Fruit fly (Drosophila melanogaster) whole organism, embryonic: Measurements from ENCODE around the gene Takl2.

Experiments used
- Awh ChIP-seq: fragments of 200-800 bp; sonication (Bioruptor generic); IDR thresholded peaks from 2 replicates; pipeline ENCODE4, ENCODE4 v1.3.6; 2022; ENCODE audit warnings: missing biosample characterization, missing genetic modification characterization
- BEAF-32 ChIP-seq: fragments of 200-800 bp; sonication (Bioruptor generic); optimal IDR thresholded peaks from 3 replicates; lab custom pipeline; 2017; ENCODE audit warnings: missing biosample characterization, missing genetic modification characterization, mild to moderate bottlenecking, moderate library complexity, missing genetic modification reagents
- CG11398 ChIP-seq: fragments of 200-800 bp; sonication (Bioruptor generic); optimal IDR thresholded peaks from 2 replicates; lab custom pipeline; 2016; ENCODE audit warnings: missing biosample characterization, missing genetic modification characterization
- CG1602 ChIP-seq: fragments of 200-800 bp; sonication (Bioruptor generic); optimal IDR thresholded peaks from 3 replicates; lab custom pipeline; 2016; ENCODE audit warnings: missing biosample characterization, missing genetic modification characterization
- CG17328 ChIP-seq: fragments of 200-800 bp; sonication (Bioruptor generic); IDR thresholded peaks from 2 replicates; pipeline ENCODE4 v1.3.6; 2022; ENCODE audit warnings: missing biosample characterization, missing genetic modification characterization
- CG17361 ChIP-seq: fragments of 200-800 bp; sonication (Bioruptor generic); IDR thresholded peaks from 3 replicates; pipeline ENCODE4 v1.3.6; 2022; ENCODE audit warnings: missing biosample characterization, missing genetic modification characterization
- CG18764 ChIP-seq: fragments of 200-800 bp; sonication (Bioruptor generic); optimal IDR thresholded peaks from 3 replicates; lab custom pipeline; 2016; ENCODE audit warnings: missing biosample characterization, missing genetic modification characterization
- CG31388 ChIP-seq: fragments of 200-800 bp; sonication (Bioruptor generic); optimal IDR thresholded peaks from 2 replicates; lab custom pipeline; 2016; ENCODE audit warnings: missing biosample characterization, missing genetic modification characterization
- CG3726 ChIP-seq: fragments of 200-800 bp; sonication (Bioruptor generic); IDR thresholded peaks from 3 replicates; pipeline ENCODE4, ENCODE4 v1.3.6; 2022; ENCODE audit warnings: missing biosample characterization, missing genetic modification characterization
- CG3995 ChIP-seq: fragments of 200-800 bp; sonication (Bioruptor generic); optimal IDR thresholded peaks from 3 replicates; lab custom pipeline; 2016; ENCODE audit warnings: missing biosample characterization, missing genetic modification characterization
- CG6689 ChIP-seq: fragments of 200-800 bp; sonication (Bioruptor generic); IDR thresholded peaks from 2 replicates; pipeline ENCODE4 v1.3.6; 2022; ENCODE audit warnings: missing biosample characterization, missing genetic modification characterization
- CG6813 ChIP-seq: fragments of 200-800 bp; sonication (Bioruptor generic); optimal IDR thresholded peaks from 2 replicates; lab custom pipeline; 2017; ENCODE audit warnings: missing biosample characterization, missing genetic modification characterization, mild to moderate bottlenecking, moderate library complexity, missing genetic modification reagents
- CG7372 ChIP-seq: fragments of 200-800 bp; sonication (Bioruptor generic); IDR thresholded peaks from 2 replicates; pipeline ENCODE4 v1.3.6; 2022; ENCODE audit warnings: missing biosample characterization, missing genetic modification characterization
- CG7786 ChIP-seq: fragments of 200-800 bp; sonication (Bioruptor generic); optimal IDR thresholded peaks from 2 replicates; lab custom pipeline; 2016; ENCODE audit warnings: missing biosample characterization, missing genetic modification characterization
- CG7928 ChIP-seq: fragments of 200-800 bp; sonication (Bioruptor generic); optimal IDR thresholded peaks from 2 replicates; lab custom pipeline; 2017; ENCODE audit warnings: missing biosample characterization, mild to moderate bottlenecking, missing genetic modification characterization
- CG8089 ChIP-seq: fragments of 200-800 bp; sonication (Bioruptor generic); optimal IDR thresholded peaks from 3 replicates; lab custom pipeline; 2016; ENCODE audit warnings: missing biosample characterization, missing genetic modification characterization
- CG9876 ChIP-seq: fragments of 200-800 bp; sonication (Bioruptor generic); optimal IDR thresholded peaks from 2 replicates; lab custom pipeline; 2016; ENCODE audit warnings: missing biosample characterization, missing genetic modification characterization
- Dek ChIP-seq: fragments of 200-800 bp; sonication (Bioruptor generic); optimal IDR thresholded peaks from 3 replicates; lab custom pipeline; 2019; ENCODE audit warnings: missing biosample characterization, mild to moderate bottlenecking, missing genetic modification characterization, moderate library complexity
- Dip3 ChIP-seq: fragments of 200-800 bp; sonication (Bioruptor generic); optimal IDR thresholded peaks from 3 replicates; lab custom pipeline; 2016; ENCODE audit warnings: missing biosample characterization, missing genetic modification characterization
- Fer3 ChIP-seq: fragments of 200-800 bp; sonication (Bioruptor generic); optimal IDR thresholded peaks from 2 replicates; lab custom pipeline; 2018; ENCODE audit warnings: missing biosample characterization, mild to moderate bottlenecking, missing genetic modification characterization, moderate library complexity
- HLH54F ChIP-seq: fragments of 200-800 bp; sonication (Bioruptor generic); optimal IDR thresholded peaks from 3 replicates; lab custom pipeline; 2016; ENCODE audit warnings: missing biosample characterization, missing genetic modification characterization
- Hand ChIP-seq: fragments of 200-800 bp; sonication (Bioruptor generic); optimal IDR thresholded peaks from 2 replicates; lab custom pipeline; 2017; ENCODE audit warnings: mild to moderate bottlenecking, missing biosample characterization, missing genetic modification reagents, missing genetic modification characterization
- Hmr ChIP-seq: fragments of 200-800 bp; sonication (Bioruptor generic); optimal IDR thresholded peaks from 3 replicates; lab custom pipeline; 2017; ENCODE audit warnings: mild to moderate bottlenecking, missing biosample characterization, missing genetic modification reagents, missing genetic modification characterization
- Myb ChIP-seq: fragments of 200-800 bp; sonication (Bioruptor generic); optimal IDR thresholded peaks from 2 replicates; lab custom pipeline; 2016; ENCODE audit warnings: missing biosample characterization, missing genetic modification characterization
- Nf-YB ChIP-seq: fragments of 200-800 bp; sonication (Bioruptor generic); optimal IDR thresholded peaks from 3 replicates; lab custom pipeline; 2019; ENCODE audit warnings: missing biosample characterization, mild to moderate bottlenecking, missing genetic modification characterization, moderate library complexity
- Oli ChIP-seq: fragments of 200-800 bp; sonication (Bioruptor generic); optimal IDR thresholded peaks from 2 replicates; lab custom pipeline; 2018; ENCODE audit warnings: missing biosample characterization, mild to moderate bottlenecking, missing genetic modification characterization, moderate library complexity
- Side ChIP-seq: fragments of 200-800 bp; sonication (Bioruptor generic); optimal IDR thresholded peaks from 2 replicates; lab custom pipeline; 2016; ENCODE audit warnings: missing biosample characterization, missing genetic modification characterization
- YL-1 ChIP-seq: fragments of 200-800 bp; sonication (Bioruptor generic); optimal IDR thresholded peaks from 3 replicates; lab custom pipeline; 2017; ENCODE audit warnings: missing biosample characterization, mild to moderate bottlenecking, missing genetic modification characterization
- abd-A ChIP-seq: fragments of 200-800 bp; sonication (Bioruptor generic); optimal IDR thresholded peaks from 3 replicates; lab custom pipeline; 2019; ENCODE audit warnings: missing biosample characterization, mild to moderate bottlenecking, missing genetic modification characterization, moderate library complexity
- bsh ChIP-seq, 2 experiments: fragments of 200-800 bp; sonication (Bioruptor generic); optimal IDR thresholded peaks; 2 replicates each; lab custom pipeline; 2017 to 2018; ENCODE audit warnings: mild to moderate bottlenecking in 2 of 2, missing biosample characterization in 2 of 2, missing genetic modification characterization in 2 of 2, moderate library complexity in 1 of 2
- chif ChIP-seq, 2 experiments: fragments of 200-800 bp; sonication (Bioruptor generic); optimal IDR thresholded peaks; 3 replicates each; lab custom pipeline; 2016; ENCODE audit warnings: missing biosample characterization in 2 of 2, missing genetic modification characterization in 2 of 2
- danr ChIP-seq: fragments of 200-800 bp; sonication (Bioruptor generic); IDR thresholded peaks from 2 replicates; pipeline ENCODE4 v1.3.6; 2022; ENCODE audit warnings: missing biosample characterization, missing genetic modification characterization
- exex ChIP-seq: fragments of 200-800 bp; sonication (Bioruptor generic); optimal IDR thresholded peaks from 4 replicates; lab custom pipeline; 2018; ENCODE audit warnings: missing biosample characterization, mild to moderate bottlenecking, missing genetic modification characterization, moderate library complexity
- gce ChIP-seq: fragments of 200-800 bp; sonication (Bioruptor generic); IDR thresholded peaks from 3 replicates; pipeline ENCODE4 v1.3.6; 2022; ENCODE audit warnings: missing biosample characterization, missing genetic modification characterization
- gem ChIP-seq: fragments of 200-800 bp; sonication (Bioruptor generic); optimal IDR thresholded peaks from 2 replicates; lab custom pipeline; 2019; ENCODE audit warnings: missing biosample characterization, mild to moderate bottlenecking, missing genetic modification characterization, moderate library complexity
- hb ChIP-seq: fragments of 200-800 bp; sonication (Bioruptor generic); IDR thresholded peaks from 3 replicates; pipeline ENCODE4 v1.3.6; 2022; ENCODE audit warnings: missing biosample characterization, missing genetic modification characterization; ENCODE audit not compliant: partially characterized antibody
- hbn ChIP-seq: fragments of 200-800 bp; sonication (Bioruptor generic); IDR thresholded peaks from 2 replicates; pipeline ENCODE4 v1.3.6; 2022; ENCODE audit warnings: missing biosample characterization, missing genetic modification characterization; ENCODE audit not compliant: partially characterized antibody
- ind ChIP-seq: fragments of 200-800 bp; sonication (Bioruptor generic); optimal IDR thresholded peaks from 3 replicates; lab custom pipeline; 2016; ENCODE audit warnings: missing biosample characterization, missing genetic modification characterization
- jing ChIP-seq: fragments of 200-800 bp; sonication (Bioruptor generic); optimal IDR thresholded peaks from 2 replicates; lab custom pipeline; 2018; ENCODE audit warnings: missing biosample characterization, mild to moderate bottlenecking, missing genetic modification characterization
- kah ChIP-seq: fragments of 200-800 bp; sonication (Bioruptor generic); optimal IDR thresholded peaks from 2 replicates; lab custom pipeline; 2018; ENCODE audit warnings: missing biosample characterization, mild to moderate bottlenecking, missing genetic modification characterization
- ken ChIP-seq: fragments of 200-800 bp; sonication (Bioruptor generic); IDR thresholded peaks from 3 replicates; pipeline ENCODE4 v1.3.6; 2022; ENCODE audit warnings: missing biosample characterization, missing genetic modification characterization
- klu ChIP-seq: fragments of 200-800 bp; sonication (Bioruptor generic); IDR thresholded peaks from 2 replicates; pipeline ENCODE4 v1.3.6; 2022; ENCODE audit warnings: missing biosample characterization, missing genetic modification characterization
- rib ChIP-seq: fragments of 200-800 bp; sonication (Bioruptor generic); IDR thresholded peaks from 2 replicates; pipeline ENCODE4 v1.3.6; 2022; ENCODE audit warnings: missing biosample characterization, missing genetic modification characterization
- slbo ChIP-seq: fragments of 200-800 bp; sonication (Bioruptor generic); IDR thresholded peaks from 2 replicates; pipeline ENCODE4 v1.3.6; 2022; ENCODE audit warnings: missing biosample characterization, missing genetic modification characterization
- sna ChIP-seq: fragments of 200-800 bp; sonication (Bioruptor generic); IDR thresholded peaks from 2 replicates; pipeline ENCODE4 v1.3.6; 2022; ENCODE audit warnings: missing biosample characterization, missing genetic modification characterization; ENCODE audit not compliant: partially characterized antibody
- tll ChIP-seq, 2 experiments: fragments of 200-800 bp in 1 of 2; fragments of >200 bp in 1 of 2; sonication (Bioruptor generic) in 1 of 2; optimal IDR thresholded peaks; 2 replicates each; lab custom pipeline; 2017 to 2019; ENCODE audit warnings: missing biosample characterization in 2 of 2, missing genetic modification characterization in 2 of 2, mild to moderate bottlenecking in 1 of 2, moderate library complexity in 1 of 2
- tup ChIP-seq: fragments of 200-800 bp; sonication (Bioruptor generic); optimal IDR thresholded peaks from 2 replicates; lab custom pipeline; 2016; ENCODE audit warnings: missing biosample characterization, mild to moderate bottlenecking, missing genetic modification characterization, moderate library complexity
- unpg ChIP-seq: fragments of 200-800 bp; sonication (Bioruptor generic); optimal IDR thresholded peaks from 3 replicates; lab custom pipeline; 2018; ENCODE audit warnings: missing biosample characterization, mild to moderate bottlenecking, missing genetic modification characterization, moderate library complexity
- zfh1 ChIP-seq: fragments of 200-800 bp; sonication (Bioruptor generic); IDR thresholded peaks from 3 replicates; pipeline ENCODE4 v1.3.6; 2022; ENCODE audit warnings: missing biosample characterization, missing genetic modification characterization
- zfh2 ChIP-seq: fragments of 200-800 bp; sonication (Bioruptor generic); optimal IDR thresholded peaks from 2 replicates; lab custom pipeline; 2016; ENCODE audit warnings: missing biosample characterization, missing genetic modification characterization

Gene Takl2

DNA sequence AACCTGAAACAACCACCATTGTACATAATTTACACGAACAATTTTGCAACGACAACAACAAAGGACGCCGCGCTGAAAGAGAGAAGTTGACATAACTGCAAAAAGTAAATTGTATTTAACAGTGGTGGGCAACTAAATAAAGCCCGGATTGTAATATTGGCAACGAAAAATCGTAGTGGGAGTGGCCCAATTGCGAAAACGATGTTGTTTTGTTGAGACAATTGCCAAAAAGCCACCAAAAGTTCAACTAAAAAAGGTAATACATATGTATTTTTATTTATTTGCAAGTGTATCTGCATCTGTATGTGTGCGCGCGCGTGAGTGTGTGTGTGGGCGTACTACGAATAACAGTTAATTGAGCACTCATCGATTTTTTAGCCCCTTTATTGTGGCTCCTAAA is 17.5 kb upstream of the Takl2 start (continued):
- TF ChIP-seq bsh (GFP tag; optimal IDR thresholded peaks at IDR 0.05; lab: Kevin White, UChicago) (no peak), unpg (peak; percentile 2), CG11398 (GFP tag; lab: Kevin White, UChicago) (no peak), CG18764 (GFP tag; lab: Kevin White, UChicago) (no peak), exex (no peak), zfh2 (no peak), CG9876 (GFP tag; lab: Kevin White, UChicago) (no peak), Side (GFP tag; lab: Kevin White, UChicago) (no peak), CG17361 (GFP tag; lab: Robert Waterston, UW) (no peak), ind (GFP tag; lab: Kevin White, UChicago) (no peak), gem (tag; lab: Kevin White, UChicago) (no peak), tup (no peak)

DNA sequence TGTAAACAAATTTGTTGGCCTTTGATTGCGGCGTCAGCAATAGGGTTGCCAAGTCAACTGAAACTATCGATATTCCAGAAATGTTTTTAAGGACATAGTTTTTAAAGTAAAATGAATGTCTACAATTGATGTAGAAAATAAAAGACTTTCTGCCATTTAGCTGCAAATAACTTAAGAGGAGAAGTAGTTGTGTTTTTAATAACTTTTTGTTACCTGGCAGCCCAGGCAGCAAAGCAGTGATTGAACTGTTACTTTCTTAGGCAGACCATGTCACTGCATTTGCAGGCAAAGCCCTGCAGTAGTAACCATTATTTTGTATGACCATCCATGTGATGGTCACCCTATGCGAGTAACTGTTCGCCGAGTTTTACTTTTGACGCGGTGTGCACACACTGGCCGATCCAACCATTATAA is 16.9 kb upstream of the Takl2 start, which contains the start of the genes rumi, CG7029 and Usp12-46:
Gene rumi, minus strand, starts transcription at position 64 of the 414 bp plus-strand sequence.
Gene CG7029, plus strand, starts transcription at position 368 of the 414 bp plus-strand sequence.
Gene Usp12-46, plus strand, starts transcription at position 368 of the 414 bp plus-strand sequence.
- TF ChIP-seq CG31388 = peak; percentile 52
- peak; percentile 92 for TF ChIP-seq zfh1 (GFP tag; lab: Robert Waterston, UW)
- TF ChIP-seq Oli (tag; lab: Kevin White, UChicago) = peak; percentile 80
- peak; percentile 92 for TF ChIP-seq CG7786 (GFP tag; lab: Kevin White, UChicago)
- no peak for TF ChIP-seq kah (GFP tag; lab: Kevin White, UChicago)
- 0 out of 2 replicates have a peak, but pooled peaks have one; percentile 20 for TF ChIP-seq rib (GFP tag; lab: Robert Waterston, UW)
- TF ChIP-seq CG7928 (GFP tag; lab: Kevin White, UChicago) = peak; percentile 58
- peak; percentile 90 for TF ChIP-seq CG1602 (GFP tag; lab: Kevin White, UChicago)
- TF ChIP-seq Hmr (GFP tag; lab: Kevin White, UChicago) = peak; percentile 83
- TF ChIP-seq CG8089 (GFP tag; lab: Kevin White, UChicago) = peak; percentile 87
- TF ChIP-seq CG6689 = peak; percentile 88
- TF ChIP-seq YL-1 (GFP tag; lab: Kevin White, UChicago) = peak; percentile 70
- peak; percentile 87 to 93 for TF ChIP-seq chif (GFP tag; optimal IDR thresholded peaks at IDR 0.05; lab: Kevin White, UChicago)
- peak; percentile 84 for TF ChIP-seq Fer3 (tag; lab: Kevin White, UChicago)
- peak; percentile 80 for TF ChIP-seq Myb (GFP tag; lab: Kevin White, UChicago)
- peak; percentile 93 for TF ChIP-seq slbo (GFP tag; lab: Robert Waterston, UW)
- peak; percentile 64; the same call in 1 of the 3 replicates for TF ChIP-seq hb
- peak; percentile 81 for TF ChIP-seq gce (GFP tag; lab: Robert Waterston, UW)
- TF ChIP-seq sna = peak; percentile 83
- TF ChIP-seq CG7372 (GFP tag; lab: Robert Waterston, UW) = peak; percentile 82
- TF ChIP-seq BEAF-32 (GFP tag; lab: Kevin White, UChicago) = peak; percentile 87
- TF ChIP-seq CG6813 = peak; percentile 51
- TF ChIP-seq klu = peak; percentile 63
- TF ChIP-seq Dip3 = peak; percentile 92
- TF ChIP-seq Awh = peak; percentile 63
- TF ChIP-seq HLH54F (GFP tag; lab: Kevin White, UChicago) = peak; percentile 93
- TF ChIP-seq Dek (tag; lab: Kevin White, UChicago) = peak; percentile 82
- TF ChIP-seq hbn (GFP tag; lab: Robert Waterston, UW) = peak; percentile 75
- TF ChIP-seq Nf-YB = peak; percentile 57
- TF ChIP-seq jing (GFP tag; lab: Kevin White, UChicago) = no peak
- no peak for TF ChIP-seq abd-A (tag; lab: Kevin White, UChicago)
- peak; percentile 44 for TF ChIP-seq Hand (GFP tag; lab: Kevin White, UChicago)
- peak in 1 of 2 experiments; percentile 35 for TF ChIP-seq tll (GFP tag; optimal IDR thresholded peaks at IDR 0.05; lab: Kevin White, UChicago)
- peak; percentile 89 for TF ChIP-seq ken (GFP tag; lab: Robert Waterston, UW)
- peak; percentile 76; the same call in 2 of the 3 replicates for TF ChIP-seq CG3726 (GFP tag; lab: Robert Waterston, UW)
- TF ChIP-seq CG17328 (GFP tag; lab: Robert Waterston, UW) = peak; percentile 90
- TF ChIP-seq CG3995 (GFP tag; lab: Kevin White, UChicago) = peak; percentile 100
- peak; percentile 53; the same call in 1 of the 2 replicates for TF ChIP-seq danr (GFP tag; lab: Robert Waterston, UW)
